Worm (Caenorhabditis elegans) whole organism, L3 larva: ENCODE measurements around the gene srh-119.
A peak's percentile ranks its signal among the peaks of the same experiment; 100 is the strongest.

Source experiments
- aly-2 ChIP-seq: fragments of 150-350 bp; optimal IDR thresholded peaks from 2 replicates; lab custom pipeline; 2014; ENCODE audit warnings: missing biosample characterization, missing genetic modification characterization
- ama-1 ChIP-seq: fragments of 150-350 bp; optimal IDR thresholded peaks from 2 replicates; lab custom pipeline; 2018
- ceh-16 ChIP-seq: sonication (generic microtip); optimal IDR thresholded peaks from 2 replicates; lab custom pipeline; 2017; ENCODE audit warnings: missing biosample characterization, missing genetic modification characterization
- ceh-9 ChIP-seq: sonication (generic microtip); optimal IDR thresholded peaks from 2 replicates; lab custom pipeline; 2018; ENCODE audit warnings: missing biosample characterization, missing genetic modification characterization
- daf-12 ChIP-seq: fragments of 150-350 bp; optimal IDR thresholded peaks from 2 replicates; lab custom pipeline; 2014; ENCODE audit warnings: missing biosample characterization, missing genetic modification reagents, missing genetic modification characterization
- egl-27 ChIP-seq: sonication (generic microtip); optimal IDR thresholded peaks from 4 replicates; lab custom pipeline; 2017; ENCODE audit warnings: missing biosample characterization, missing genetic modification reagents, missing genetic modification characterization
- elt-2 ChIP-seq: sonication (generic microtip); optimal IDR thresholded peaks from 2 replicates; lab custom pipeline; 2016; ENCODE audit warnings: missing genetic modification reagents, mild to moderate bottlenecking, missing genetic modification characterization, missing compliant biosample characterization
- elt-3 ChIP-seq, 3 experiments: fragments of 150-350 bp in 1 of 3; sonication (generic microtip) in 2 of 3; optimal IDR thresholded peaks; 2 replicates in 2 of 3; 4 replicates in 1 of 3; lab custom pipeline; 2014 to 2017; ENCODE audit warnings: missing biosample characterization in 3 of 3, missing genetic modification characterization in 3 of 3
- eor-1 ChIP-seq, 2 experiments: fragments of 150-350 bp; optimal IDR thresholded peaks; 2 replicates each; lab custom pipeline; 2014 to 2018; ENCODE audit warnings: missing biosample characterization in 2 of 2, missing genetic modification characterization in 2 of 2
- fkh-10 ChIP-seq: sonication (generic microtip); optimal IDR thresholded peaks from 2 replicates; lab custom pipeline; 2017; ENCODE audit warnings: missing biosample characterization, missing genetic modification reagents, missing genetic modification characterization
- fkh-2 ChIP-seq: fragments of 150-350 bp; optimal IDR thresholded peaks from 2 replicates; lab custom pipeline; 2014; ENCODE audit warnings: missing biosample characterization, missing genetic modification reagents, missing genetic modification characterization
- fos-1 ChIP-seq: fragments of 150-350 bp; optimal IDR thresholded peaks from 2 replicates; lab custom pipeline; 2014; ENCODE audit warnings: missing biosample characterization, missing genetic modification characterization
- hmg-11 ChIP-seq: sonication (generic microtip); optimal IDR thresholded peaks from 2 replicates; lab custom pipeline; 2016; ENCODE audit warnings: missing genetic modification characterization, missing compliant biosample characterization
- jun-1 ChIP-seq: fragments of 150-350 bp; optimal IDR thresholded peaks from 2 replicates; lab custom pipeline; 2014; ENCODE audit warnings: missing biosample characterization, missing genetic modification reagents, missing genetic modification characterization
- lin-15B ChIP-seq: fragments of 150-350 bp; optimal IDR thresholded peaks from 2 replicates; lab custom pipeline; 2014; ENCODE audit warnings: missing biosample characterization, missing genetic modification characterization
- lin-39 ChIP-seq: fragments of 150-350 bp; optimal IDR thresholded peaks from 2 replicates; lab custom pipeline; 2018; ENCODE audit warnings: missing biosample characterization, missing genetic modification reagents, missing genetic modification characterization
- lsy-12 ChIP-seq: sonication (generic microtip); optimal IDR thresholded peaks from 2 replicates; lab custom pipeline; 2016; ENCODE audit warnings: mild to moderate bottlenecking, missing genetic modification characterization, missing compliant biosample characterization
- mdl-1 ChIP-seq: fragments of 150-350 bp; optimal IDR thresholded peaks from 2 replicates; lab custom pipeline; 2014; ENCODE audit warnings: missing biosample characterization, missing genetic modification characterization
- nfya-1 ChIP-seq: sonication (generic microtip); optimal IDR thresholded peaks from 2 replicates; lab custom pipeline; 2017; ENCODE audit warnings: missing genetic modification characterization, mild to moderate bottlenecking, missing compliant biosample characterization, antibody characterized with exemption, moderate library complexity; ENCODE audit not compliant: insufficient read depth
- nhr-11 ChIP-seq: fragments of 150-350 bp; optimal IDR thresholded peaks from 2 replicates; lab custom pipeline; 2014; ENCODE audit warnings: missing biosample characterization, missing genetic modification characterization
- nhr-12 ChIP-seq: fragments of 150-350 bp; optimal IDR thresholded peaks from 2 replicates; lab custom pipeline; 2014; ENCODE audit warnings: missing biosample characterization, missing genetic modification characterization
- nhr-23 ChIP-seq: fragments of 150-350 bp; optimal IDR thresholded peaks from 2 replicates; lab custom pipeline; 2014; ENCODE audit warnings: missing biosample characterization, missing genetic modification reagents, missing genetic modification characterization
- nhr-237 ChIP-seq: fragments of 150-350 bp; optimal IDR thresholded peaks from 2 replicates; lab custom pipeline; 2014; ENCODE audit warnings: missing biosample characterization, missing genetic modification characterization
- nhr-25 ChIP-seq: sonication (generic microtip); optimal IDR thresholded peaks from 2 replicates; lab custom pipeline; 2017; ENCODE audit warnings: missing biosample characterization, missing genetic modification characterization
- nhr-28 ChIP-seq: fragments of 150-350 bp; optimal IDR thresholded peaks from 2 replicates; lab custom pipeline; 2014; ENCODE audit warnings: missing biosample characterization, missing genetic modification characterization
- nhr-43 ChIP-seq: sonication (generic microtip); optimal IDR thresholded peaks from 2 replicates; lab custom pipeline; 2016; ENCODE audit warnings: mild to moderate bottlenecking, missing genetic modification characterization, missing compliant biosample characterization; ENCODE audit not compliant: poor library complexity, severe bottlenecking
- nhr-67 ChIP-seq: fragments of 150-350 bp; optimal IDR thresholded peaks from 2 replicates; lab custom pipeline; 2014; ENCODE audit warnings: missing biosample characterization, missing genetic modification characterization
- nhr-76 ChIP-seq: fragments of 150-350 bp; sonication (generic microtip); optimal IDR thresholded peaks from 5 replicates; lab custom pipeline; 2014; ENCODE audit warnings: missing biosample characterization, missing genetic modification characterization
- nhr-77 ChIP-seq: fragments of 150-350 bp; optimal IDR thresholded peaks from 2 replicates; lab custom pipeline; 2014; ENCODE audit warnings: missing biosample characterization, missing genetic modification characterization
- pha-4 ChIP-seq: fragments of 150-350 bp; optimal IDR thresholded peaks from 2 replicates; lab custom pipeline; 2014; ENCODE audit warnings: missing biosample characterization, missing genetic modification reagents, missing genetic modification characterization
- pqm-1 ChIP-seq: fragments of 150-350 bp; optimal IDR thresholded peaks from 2 replicates; lab custom pipeline; 2017; ENCODE audit warnings: missing biosample characterization, missing genetic modification characterization, inconsistent platforms
- sea-2 ChIP-seq: fragments of 150-350 bp; sonication (generic microtip); optimal IDR thresholded peaks from 4 replicates; lab custom pipeline; 2014; ENCODE audit warnings: missing biosample characterization, missing genetic modification reagents, missing genetic modification characterization
- skn-1 ChIP-seq: fragments of 150-350 bp; optimal IDR thresholded peaks from 2 replicates; lab custom pipeline; 2014; ENCODE audit warnings: missing biosample characterization, missing genetic modification characterization
- tbx-2 ChIP-seq: sonication (generic microtip); optimal IDR thresholded peaks from 2 replicates; lab custom pipeline; 2016; ENCODE audit warnings: mild to moderate bottlenecking, missing genetic modification characterization, missing compliant biosample characterization
- unc-39 ChIP-seq: sonication (generic microtip); optimal IDR thresholded peaks from 4 replicates; lab custom pipeline; 2017; ENCODE audit warnings: missing biosample characterization, missing genetic modification characterization
- zag-1 ChIP-seq: fragments of 150-350 bp; optimal IDR thresholded peaks from 2 replicates; lab custom pipeline; 2014; ENCODE audit warnings: missing biosample characterization, missing genetic modification characterization
- ztf-11 ChIP-seq: fragments of 150-350 bp; optimal IDR thresholded peaks from 2 replicates; lab custom pipeline; 2014; ENCODE audit warnings: missing biosample characterization, missing genetic modification characterization

The srh-119 gene

ce11 chrV:17014050-17014449 lies 41.8 kb downstream of the srh-119 start, which contains the start of gene clc-13:
Gene clc-13 (plus strand): TSS chrV:17014408.
- peak; percentile 4 for TF ChIP-seq jun-1
- TF ChIP-seq egl-27 (tag; lab: Kevin White, UChicago) = no peak
- peak; percentile 95 for TF ChIP-seq elt-2
- TF ChIP-seq pqm-1 (tag; lab: Kevin White, UChicago) = peak; percentile 74

ce11 chrV:17016787-17017186 lies 44.6 kb downstream of the srh-119 start, which contains the start of gene srh-97:
Gene srh-97 (plus strand): TSS chrV:17017087.
- no peak for TF ChIP-seq fkh-2 (tag; lab: Kevin White, UChicago)
- TF ChIP-seq nhr-237 (tag; lab: Kevin White, UChicago) = no peak

ce11 chrV:17019690-17020089 lies 47.5 kb downstream of the srh-119 start, which contains the start of gene F49H6.17:
Gene F49H6.17 (plus strand): TSS chrV:17019990.
- TF ChIP-seq unc-39 (tag; lab: Kevin White, UChicago) (no peak), nhr-67 (tag; lab: Kevin White, UChicago) (no peak), nhr-77 (tag; lab: Kevin White, UChicago) (no peak), ceh-9 (no peak), lin-39 (tag; lab: Kevin White, UChicago) (no peak), lin-15B (no peak)

- TF ChIP-seq nhr-237 (tag; lab: Kevin White, UChicago) = no peak
- no peak for TF ChIP-seq ceh-9
- no peak for TF ChIP-seq eor-1 (tag; optimal IDR thresholded peaks at IDR 0.05; lab: Kevin White, UChicago)
- TF ChIP-seq fkh-10 (GFP tag; lab: Kevin White, UChicago) = no peak
- no peak for TF ChIP-seq elt-3 (tag; optimal IDR thresholded peaks at IDR 0.05; lab: Kevin White, UChicago)
- no peak for TF ChIP-seq skn-1 (tag; lab: Kevin White, UChicago)
- no peak for TF ChIP-seq ama-1
- TF ChIP-seq pha-4 = no peak
- TF ChIP-seq hmg-11 (tag; lab: Kevin White, UChicago) = no peak
- TF ChIP-seq lin-39 (tag; lab: Kevin White, UChicago) = no peak
- no peak for TF ChIP-seq nhr-76
- TF ChIP-seq mdl-1 (tag; lab: Kevin White, UChicago) = no peak
- TF ChIP-seq nhr-25 (tag; lab: Kevin White, UChicago) = no peak
- TF ChIP-seq nhr-43 (tag; lab: Kevin White, UChicago) = no peak
- no peak for TF ChIP-seq tbx-2 (tag; lab: Kevin White, UChicago)
- no peak for TF ChIP-seq fos-1 (tag; lab: Kevin White, UChicago)
- TF ChIP-seq nhr-23 = no peak
- TF ChIP-seq aly-2 = no peak
- no peak for TF ChIP-seq nhr-28
- no peak for TF ChIP-seq daf-12 (tag; lab: Kevin White, UChicago)
Measured at ce11 chrV:17021361-17021760, 49.1 kb downstream of the srh-119 start, which contains the start of gene F49H6.12. Gene F49H6.12 (minus strand): TSS chrV:17021461.

ce11 chrV:17022613-17023322 lies 50.5 kb downstream of the srh-119 start, which contains the start of the genes F49H6.8 and F49H6.5:
Gene F49H6.8 (minus strand): TSS chrV:17022663.
Gene F49H6.5 (plus strand): TSS chrV:17023241.
- TF ChIP-seq egl-27 (tag; lab: Kevin White, UChicago) = no peak
- peak; percentile 21 for TF ChIP-seq jun-1
- TF ChIP-seq daf-12 (tag; lab: Kevin White, UChicago) = no peak
- no peak for TF ChIP-seq zag-1
- no peak for TF ChIP-seq sea-2
- TF ChIP-seq lsy-12 (tag; lab: Kevin White, UChicago) = no peak
- TF ChIP-seq nhr-67 (tag; lab: Kevin White, UChicago) = no peak
- no peak for TF ChIP-seq nhr-77 (tag; lab: Kevin White, UChicago)
- no peak for TF ChIP-seq hmg-11 (tag; lab: Kevin White, UChicago)
- no peak for TF ChIP-seq pha-4
- no peak for TF ChIP-seq nhr-12 (tag; lab: Kevin White, UChicago)
- TF ChIP-seq ztf-11 = no peak
- no peak for TF ChIP-seq ceh-16 (tag; lab: Kevin White, UChicago)
- TF ChIP-seq elt-2 = peak; percentile 70
- TF ChIP-seq eor-1 (tag; optimal IDR thresholded peaks at IDR 0.05; lab: Kevin White, UChicago) = no peak
- no peak for TF ChIP-seq nfya-1 (tag; lab: Kevin White, UChicago)
- TF ChIP-seq nhr-11 (tag; lab: Kevin White, UChicago) = no peak
- no peak for TF ChIP-seq ama-1
- TF ChIP-seq, all 47 proteins: peak for 2
